Fruit fly (Drosophila melanogaster) whole organism, wandering third instar larva: ENCODE measurements around the gene frm.

Source experiments
- CG32264 ChIP-seq: fragments of 200-800 bp; sonication (Bioruptor generic); optimal IDR thresholded peaks from 2 replicates; lab custom pipeline; 2016; ENCODE audit warnings: missing biosample characterization, missing genetic modification characterization
- CG9705 ChIP-seq: fragments of 200-800 bp; sonication (Bioruptor generic); optimal IDR thresholded peaks from 2 replicates; lab custom pipeline; 2018; ENCODE audit warnings: missing biosample characterization, mild to moderate bottlenecking, missing genetic modification characterization
- CrebA ChIP-seq: fragments of 200-800 bp; sonication (Bioruptor generic); optimal IDR thresholded peaks from 2 replicates; lab custom pipeline; 2016; ENCODE audit warnings: missing biosample characterization, mild to moderate bottlenecking, missing genetic modification characterization, borderline replicate concordance
- Dif ChIP-seq: fragments of 200-275, 200-300 bp; sonication (Bioruptor generic); optimal IDR thresholded peaks from 2 replicates; lab custom pipeline; 2018; ENCODE audit warnings: missing biosample characterization, missing genetic modification characterization; ENCODE audit not compliant: partially characterized antibody
- GATAd ChIP-seq: sonication (Bioruptor generic); optimal IDR thresholded peaks from 2 replicates; lab custom pipeline; 2016; ENCODE audit warnings: missing biosample characterization, missing genetic modification characterization
- HLH106 ChIP-seq: fragments of 200-800 bp; optimal IDR thresholded peaks from 3 replicates; lab custom pipeline; 2019; ENCODE audit warnings: missing biosample characterization, mild to moderate bottlenecking, missing genetic modification characterization, moderate library complexity
- Hnf4 ChIP-seq: fragments of 200-800 bp; sonication (Bioruptor generic); optimal IDR thresholded peaks from 2 replicates; lab custom pipeline; 2016; ENCODE audit warnings: missing biosample characterization, mild to moderate bottlenecking, missing genetic modification characterization
- Hr78 ChIP-seq: fragments of >200 bp; optimal IDR thresholded peaks from 2 replicates; lab custom pipeline; 2017; ENCODE audit warnings: missing biosample characterization, missing genetic modification characterization
- Jra ChIP-seq: sonication (Bioruptor generic); optimal IDR thresholded peaks from 2 replicates; lab custom pipeline; 2016; ENCODE audit warnings: missing biosample characterization, missing genetic modification characterization
- Myc ChIP-seq: fragments of >200 bp; optimal IDR thresholded peaks from 2 replicates; lab custom pipeline; 2017
- OdsH ChIP-seq: fragments of 200-800 bp; sonication (Bioruptor generic); optimal IDR thresholded peaks from 2 replicates; lab custom pipeline; 2016; ENCODE audit warnings: missing biosample characterization, mild to moderate bottlenecking, missing genetic modification characterization
- Rel ChIP-seq, 2 experiments: fragments of 200-800 bp; sonication (Bioruptor generic) in 1 of 2; optimal IDR thresholded peaks; 2 replicates in 1 of 2; 3 replicates in 1 of 2; lab custom pipeline; 2016 to 2019; ENCODE audit warnings: mild to moderate bottlenecking in 2 of 2, missing biosample characterization in 2 of 2, missing genetic modification characterization in 2 of 2, moderate library complexity in 1 of 2
- Sp1 ChIP-seq: fragments of 200-800 bp; sonication (Bioruptor generic); optimal IDR thresholded peaks from 3 replicates; lab custom pipeline; 2019; ENCODE audit warnings: missing biosample characterization, mild to moderate bottlenecking, missing genetic modification characterization, moderate library complexity
- Vsx2 ChIP-seq: fragments of 200-300, 225-300 bp; sonication (Bioruptor generic); optimal IDR thresholded peaks from 2 replicates; lab custom pipeline; 2018; ENCODE audit warnings: missing biosample characterization, missing genetic modification characterization; ENCODE audit not compliant: partially characterized antibody
- br ChIP-seq: fragments of 200-800 bp; sonication (Bioruptor generic); optimal IDR thresholded peaks from 2 replicates; lab custom pipeline; 2016; ENCODE audit warnings: missing biosample characterization, missing genetic modification characterization
- dl ChIP-seq, 2 experiments: fragments of 175-275, 200-275 bp in 1 of 2; fragments of 200-275 bp in 1 of 2; sonication (Bioruptor generic); optimal IDR thresholded peaks; lab custom pipeline; 2018; ENCODE audit warnings: mild to moderate bottlenecking in 2 of 2, missing biosample characterization in 2 of 2, missing genetic modification characterization in 2 of 2, moderate library complexity in 2 of 2; ENCODE audit not compliant: partially characterized antibody in 2 of 2, insufficient read depth in 1 of 2
- dmrt93B ChIP-seq: fragments of 200-800 bp; sonication (Bioruptor generic); optimal IDR thresholded peaks from 2 replicates; lab custom pipeline; 2018; ENCODE audit warnings: missing biosample characterization, mild to moderate bottlenecking, missing genetic modification characterization
- dsf ChIP-seq: sonication (Bioruptor generic); optimal IDR thresholded peaks from 2 replicates; lab custom pipeline; 2016; ENCODE audit warnings: missing biosample characterization, missing genetic modification characterization, borderline replicate concordance
- ey ChIP-seq: fragments of 200-800 bp; sonication (Bioruptor generic); optimal IDR thresholded peaks from 2 replicates; lab custom pipeline; 2016; ENCODE audit warnings: missing biosample characterization, missing genetic modification characterization
- foxo ChIP-seq, 2 experiments: fragments of 200-800 bp; sonication (Bioruptor generic); optimal IDR thresholded peaks; 2 replicates in 1 of 2; 3 replicates in 1 of 2; lab custom pipeline; 2016 to 2017; ENCODE audit warnings: missing biosample characterization in 2 of 2, missing genetic modification characterization in 2 of 2
- fru ChIP-seq: fragments of 200-800 bp; sonication (Bioruptor generic); optimal IDR thresholded peaks from 3 replicates; lab custom pipeline; 2016; ENCODE audit warnings: missing biosample characterization, mild to moderate bottlenecking, missing genetic modification characterization
- h ChIP-seq: fragments of 200-800 bp; sonication (Bioruptor generic); optimal IDR thresholded peaks from 3 replicates; lab custom pipeline; 2016; ENCODE audit warnings: missing biosample characterization, mild to moderate bottlenecking, missing genetic modification characterization
- pan ChIP-seq: fragments of >200 bp; optimal IDR thresholded peaks from 2 replicates; lab custom pipeline; 2017
- psq ChIP-seq: fragments of 200-800 bp; sonication (Bioruptor generic); optimal IDR thresholded peaks from 3 replicates; lab custom pipeline; 2017; ENCODE audit warnings: missing biosample characterization, mild to moderate bottlenecking, missing genetic modification characterization, moderate library complexity
- rgr ChIP-seq: fragments of 200-800 bp; sonication (Bioruptor generic); optimal IDR thresholded peaks from 3 replicates; lab custom pipeline; 2016; ENCODE audit warnings: missing biosample characterization, mild to moderate bottlenecking, missing genetic modification characterization
- sage ChIP-seq: fragments of 200-800 bp; sonication (Bioruptor generic); optimal IDR thresholded peaks from 2 replicates; lab custom pipeline; 2016; ENCODE audit warnings: missing biosample characterization, mild to moderate bottlenecking, missing genetic modification characterization
- sv ChIP-seq: fragments of 200-800 bp; sonication (Bioruptor generic); optimal IDR thresholded peaks from 3 replicates; lab custom pipeline; 2016; ENCODE audit warnings: missing biosample characterization, missing genetic modification characterization
- tai ChIP-seq: sonication (Bioruptor generic); optimal IDR thresholded peaks from 2 replicates; lab custom pipeline; 2016; ENCODE audit warnings: missing biosample characterization, missing genetic modification characterization
- usp ChIP-seq: fragments of >200 bp; optimal IDR thresholded peaks from 2 replicates; lab custom pipeline; 2017; ENCODE audit warnings: missing biosample characterization, missing genetic modification characterization
- woc ChIP-seq: sonication (Bioruptor generic); optimal IDR thresholded peaks from 2 replicates; lab custom pipeline; 2016; ENCODE audit warnings: missing biosample characterization, mild to moderate bottlenecking, missing genetic modification characterization

frm gene

DNA sequence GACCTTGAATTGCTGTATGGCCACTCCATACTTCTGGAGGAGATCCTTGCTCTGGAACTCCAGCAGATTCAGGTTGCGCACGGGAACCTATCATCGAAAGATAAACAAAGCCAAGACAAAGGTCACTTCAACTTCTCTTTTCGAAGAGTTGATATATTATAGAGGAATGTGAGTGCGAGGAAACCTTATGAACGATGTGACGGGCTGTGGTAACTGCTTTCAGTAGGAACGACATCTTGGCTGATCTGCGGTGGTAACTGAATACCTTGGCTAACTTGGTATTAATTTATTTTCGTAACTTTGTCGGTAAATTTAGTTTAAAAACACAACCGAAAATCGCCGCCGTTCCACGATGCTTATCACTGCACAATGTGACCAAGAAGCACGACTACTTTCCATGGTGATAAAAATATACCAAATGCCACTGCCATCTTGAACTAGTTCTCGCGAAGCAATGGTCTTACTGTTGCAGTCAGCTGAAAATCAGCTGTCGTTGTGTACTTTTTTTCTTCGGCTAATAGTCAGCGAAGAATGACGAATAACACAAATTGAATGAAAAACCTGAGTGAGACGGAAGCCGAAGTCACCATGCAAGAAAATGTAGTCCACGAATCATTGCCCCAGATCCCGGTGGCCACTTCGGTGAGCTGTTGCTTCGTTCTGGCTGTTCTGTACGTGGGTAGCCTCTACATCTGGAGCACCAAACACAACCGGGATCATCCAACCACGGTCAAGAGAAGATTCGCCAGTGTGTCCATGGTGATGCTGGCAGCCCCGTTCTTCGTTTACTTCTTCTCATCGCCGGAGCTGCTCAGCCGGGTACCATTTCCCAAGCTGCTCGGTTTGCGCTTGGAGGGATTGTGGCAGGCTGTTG, 12.6 kb upstream of the frm start, which contains the start of the genes ScsbetaG and Sras:
Gene ScsbetaG (minus strand): TSS at position 383 of the 874 bp plus-strand sequence.
Gene Sras (plus strand): TSS at position 466 of the 874 bp plus-strand sequence.
- TF ChIP-seq CG32264 (GFP tag; lab: Kevin White, UChicago) (no peak), Rel (GFP tag; optimal IDR thresholded peaks at IDR 0.05; lab: Kevin White, UChicago) (no peak), Rel (tag; optimal IDR thresholded peaks at IDR 0.05; lab: Kevin White, UChicago) (peak; percentile 96), br (GFP tag; lab: Kevin White, UChicago) (no peak), Hr78 (GFP tag; lab: Kevin White, UChicago) (no peak), Vsx2 (GFP tag; lab: Kevin White, UChicago) (peak; percentile 5)
- TF ChIP-seq, all 38 proteins: peak for 2

DNA sequence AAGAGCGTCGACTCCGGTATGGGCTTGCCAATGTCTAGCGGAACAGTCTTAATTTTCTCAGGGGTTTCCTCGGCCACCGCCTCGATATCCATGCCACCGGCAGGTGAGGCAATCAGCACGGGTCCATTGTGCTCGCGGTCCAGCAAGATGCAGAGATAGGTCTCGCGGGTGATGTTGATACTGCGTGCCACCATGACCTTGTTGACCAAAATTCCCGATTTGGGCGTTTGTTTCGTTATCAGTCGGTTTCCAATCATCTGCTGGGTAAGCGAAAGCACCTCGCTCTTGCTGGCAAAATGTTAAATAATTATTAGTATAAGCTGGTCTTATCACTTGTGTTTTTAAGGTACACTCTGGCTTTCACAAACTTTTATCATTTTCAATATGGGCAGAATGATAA, 11.6 kb upstream of the frm start:
- no peak for TF ChIP-seq GATAd
- no peak for TF ChIP-seq Rel (GFP tag; optimal IDR thresholded peaks at IDR 0.05; lab: Kevin White, UChicago)
- TF ChIP-seq Rel (tag; optimal IDR thresholded peaks at IDR 0.05; lab: Kevin White, UChicago) = peak; percentile 42

DNA sequence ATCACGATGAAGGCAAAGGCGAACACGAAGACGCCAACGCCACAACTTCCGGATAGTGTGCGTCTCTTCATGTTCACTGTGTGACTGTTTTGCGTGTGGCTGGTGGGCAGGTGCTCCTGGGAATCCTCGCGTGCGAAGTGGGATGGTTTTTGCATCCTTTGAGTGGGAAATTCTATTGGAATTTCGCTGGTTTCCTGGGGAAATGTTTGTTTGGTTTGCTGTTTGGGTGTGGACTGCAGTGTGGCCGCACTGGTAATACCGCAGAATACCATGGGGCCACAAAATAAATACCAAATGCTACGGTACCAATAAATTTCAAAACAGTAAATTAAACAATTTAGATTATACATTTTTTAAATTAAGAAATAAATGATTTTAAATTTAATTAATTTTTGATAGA, 10.4 kb upstream of the frm start, which contains the start of gene sinu:
Gene sinu (minus strand): TSS at position 258 of the 400 bp plus-strand sequence.
- TF ChIP-seq dsf (GFP tag; lab: Kevin White, UChicago) = no peak
- peak; percentile 53 for TF ChIP-seq Vsx2 (GFP tag; lab: Kevin White, UChicago)

DNA sequence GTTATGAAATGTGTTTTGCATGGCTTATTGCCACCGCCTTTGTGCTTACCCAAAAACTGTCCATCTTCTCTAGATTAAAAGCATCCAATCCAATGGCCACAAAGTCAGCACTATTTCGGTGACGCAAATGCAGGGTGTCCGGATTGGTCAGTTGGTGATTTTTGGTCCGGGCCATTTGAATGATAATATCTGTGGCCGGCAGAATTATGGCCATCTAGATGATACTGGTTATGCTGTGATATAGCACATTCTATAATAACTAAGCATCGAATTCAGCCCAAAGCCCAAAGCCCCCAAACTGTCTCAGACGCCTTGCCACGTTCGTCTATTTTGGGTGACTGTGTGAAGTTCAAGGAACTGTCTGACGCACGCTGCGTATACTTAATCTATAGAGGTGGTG, 5.2 kb upstream of the frm start:
- TF ChIP-seq br (GFP tag; lab: Kevin White, UChicago) (no peak), dl (GFP tag; optimal IDR thresholded peaks at IDR 0.05; lab: Kevin White, UChicago; ENCODE audit: insufficient read depth in 1 of 2, partially characterized antibody in 2 of 2) (no peak), OdsH (no peak), Sp1 (GFP tag; lab: Kevin White, UChicago) (no peak), Dif (GFP tag; lab: Kevin White, UChicago) (no peak), GATAd (no peak), CrebA (GFP tag; lab: Kevin White, UChicago) (no peak), ey (GFP tag; lab: Kevin White, UChicago) (no peak), Jra (GFP tag; lab: Kevin White, UChicago) (no peak), foxo (GFP tag; optimal IDR thresholded peaks at IDR 0.05; lab: Kevin White, UChicago) (no peak), pan (lab: Kevin White, UChicago) (no peak), Myc (lab: Kevin White, UChicago) (no peak), fru (no peak)

DNA sequence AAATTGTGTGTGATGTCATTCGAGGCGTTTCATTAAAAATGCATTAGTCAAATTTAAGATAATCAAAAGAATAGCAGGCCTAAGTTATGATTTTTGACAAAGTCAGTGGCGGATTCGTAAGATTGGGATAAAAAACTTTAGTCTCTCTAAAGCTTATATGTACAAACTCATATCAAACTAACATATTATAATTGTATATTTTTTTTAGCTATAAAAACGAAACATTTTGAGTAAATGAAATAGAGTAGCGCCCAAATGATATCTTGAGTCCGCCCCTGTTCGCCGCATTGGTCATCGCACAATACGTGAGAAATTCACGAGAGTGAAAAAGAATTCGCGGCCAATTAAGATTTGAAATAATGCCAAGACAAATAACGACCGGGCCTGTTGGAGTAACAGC, 3.4 kb upstream of the frm start:
- TF ChIP-seq OdsH = peak; percentile 59
- TF ChIP-seq foxo (GFP tag; optimal IDR thresholded peaks at IDR 0.05; lab: Kevin White, UChicago) = peak in 1 of 2 experiments; percentile 77
- TF ChIP-seq sage (GFP tag; lab: Kevin White, UChicago) = peak; percentile 66
- TF ChIP-seq Sp1 (GFP tag; lab: Kevin White, UChicago) = peak; percentile 65
- TF ChIP-seq dmrt93B = peak; percentile 72
- TF ChIP-seq ey (GFP tag; lab: Kevin White, UChicago) = peak; percentile 65
- peak; percentile 87 for TF ChIP-seq HLH106 (tag; lab: Kevin White, UChicago)
- no peak for TF ChIP-seq Dif (GFP tag; lab: Kevin White, UChicago)
- TF ChIP-seq usp (GFP tag; lab: Kevin White, UChicago) = no peak
- no peak for TF ChIP-seq Jra (GFP tag; lab: Kevin White, UChicago)
- TF ChIP-seq Rel (GFP tag; optimal IDR thresholded peaks at IDR 0.05; lab: Kevin White, UChicago) = no peak
- peak; percentile 19 for TF ChIP-seq Rel (tag; optimal IDR thresholded peaks at IDR 0.05; lab: Kevin White, UChicago)
- peak; percentile 26 for TF ChIP-seq woc (GFP tag; lab: Kevin White, UChicago)
- TF ChIP-seq Hr78 (GFP tag; lab: Kevin White, UChicago) = no peak
- no peak for TF ChIP-seq sv
- peak; percentile 65 for TF ChIP-seq Hnf4
- peak; percentile 56 for TF ChIP-seq br (GFP tag; lab: Kevin White, UChicago)
- TF ChIP-seq psq = peak; percentile 59
- no peak for TF ChIP-seq Myc (lab: Kevin White, UChicago)
- no peak for TF ChIP-seq tai (GFP tag; lab: Kevin White, UChicago)
- TF ChIP-seq GATAd = no peak
- TF ChIP-seq dsf (GFP tag; lab: Kevin White, UChicago) = no peak
- peak; percentile 50 for TF ChIP-seq CG9705 (GFP tag; lab: Kevin White, UChicago)
- TF ChIP-seq h (GFP tag; lab: Kevin White, UChicago) = peak; percentile 75
- peak; percentile 73 for TF ChIP-seq fru
- peak; percentile 79 for TF ChIP-seq rgr
